Worm (Caenorhabditis elegans) whole organism, late embryonic: Measurements from ENCODE around the gene F43C11.6.

Experiments used
- ceh-31 ChIP-seq: sonication (generic microtip); optimal IDR thresholded peaks from 2 replicates; lab custom pipeline; 2016; ENCODE audit warnings: missing genetic modification characterization, missing compliant biosample characterization
- fax-1 ChIP-seq: sonication (generic microtip); optimal IDR thresholded peaks from 2 replicates; lab custom pipeline; 2016; ENCODE audit warnings: missing genotype, missing genetic modification characterization, missing compliant biosample characterization
- lin-11 ChIP-seq: fragments of 200-800 bp; sonication (Bioruptor generic); optimal IDR thresholded peaks from 2 replicates; lab custom pipeline; 2018; ENCODE audit warnings: mild to moderate bottlenecking, missing genetic modification characterization, missing compliant biosample characterization
- pag-3 ChIP-seq: sonication (generic microtip); optimal IDR thresholded peaks from 2 replicates; lab custom pipeline; 2016; ENCODE audit warnings: missing compliant biosample characterization, missing genetic modification characterization, borderline replicate concordance
- pqm-1 ChIP-seq: sonication (generic microtip); optimal IDR thresholded peaks from 2 replicates; lab custom pipeline; 2016; ENCODE audit warnings: missing genetic modification characterization, missing compliant biosample characterization
- pros-1 ChIP-seq: fragments of 150-350 bp; optimal IDR thresholded peaks from 2 replicates; lab custom pipeline; 2014; ENCODE audit warnings: missing biosample characterization, missing genetic modification reagents, missing genetic modification characterization
- sox-4 ChIP-seq: sonication (generic microtip); optimal IDR thresholded peaks from 2 replicates; lab custom pipeline; 2017; ENCODE audit warnings: mild to moderate bottlenecking, missing genetic modification characterization, inconsistent platforms, missing compliant biosample characterization
- ttx-3 ChIP-seq: sonication (generic microtip); optimal IDR thresholded peaks from 2 replicates; lab custom pipeline; 2016; ENCODE audit warnings: missing genetic modification reagents, missing genetic modification characterization, missing compliant biosample characterization

ce11 chrII:2292549-2292948 lies 49.7 kb upstream of the F43C11.6 start:
- no peak for TF ChIP-seq pros-1
- no peak for TF ChIP-seq pag-3 (tag; lab: Kevin White, UChicago)
- no peak for TF ChIP-seq ttx-3
- no peak for TF ChIP-seq lin-11 (tag; lab: Kevin White, UChicago)
- no peak for TF ChIP-seq pqm-1 (tag; lab: Kevin White, UChicago)
- no peak for TF ChIP-seq ceh-31 (tag; lab: Kevin White, UChicago)
- no peak for TF ChIP-seq fax-1
- TF ChIP-seq sox-4 (tag; lab: Kevin White, UChicago): no peak
